Fruit fly (Drosophila melanogaster) whole organism, embryonic: ENCODE data around the gene Dap160.

Experiments
- Ada2b ChIP-seq: fragments of 200-800 bp; sonication (Bioruptor generic); IDR thresholded peaks from 2 replicates; pipeline ENCODE4 v1.3.6; 2022; ENCODE audit warnings: missing biosample characterization, missing genetic modification characterization
- Aef1 ChIP-seq: fragments of 200-800 bp; sonication (Bioruptor generic); IDR thresholded peaks from 3 replicates; pipeline ENCODE4 v1.3.6; 2022; ENCODE audit warnings: missing biosample characterization, missing genetic modification characterization
- Antp ChIP-seq: fragments of 200-800 bp; sonication (Bioruptor generic); optimal IDR thresholded peaks from 3 replicates; lab custom pipeline; 2016; ENCODE audit warnings: missing biosample characterization, missing genetic modification characterization
- Atf-2 ChIP-seq: fragments of 200-800 bp; sonication (Bioruptor generic); optimal IDR thresholded peaks from 2 replicates; lab custom pipeline; 2016; ENCODE audit warnings: missing biosample characterization, missing genetic modification characterization
- CG10267 ChIP-seq: fragments of 200-800 bp; sonication (Bioruptor generic); optimal IDR thresholded peaks from 2 replicates; lab custom pipeline; 2018; ENCODE audit warnings: missing biosample characterization, mild to moderate bottlenecking, missing genetic modification characterization, moderate library complexity
- CG10654 ChIP-seq: fragments of 200-800 bp; sonication (Bioruptor generic); optimal IDR thresholded peaks from 2 replicates; lab custom pipeline; 2016; ENCODE audit warnings: missing biosample characterization, missing genetic modification characterization
- CG11085 ChIP-seq: fragments of 200-800 bp; sonication (Bioruptor generic); IDR thresholded peaks from 2 replicates; pipeline ENCODE4 v1.3.6; 2022; ENCODE audit warnings: missing biosample characterization, missing genetic modification characterization
- CG12236 ChIP-seq: fragments of 200-800 bp; sonication (Bioruptor generic); optimal IDR thresholded peaks from 2 replicates; lab custom pipeline; 2016; ENCODE audit warnings: missing biosample characterization, missing genetic modification characterization
- CG14050 ChIP-seq: fragments of 200-800 bp; sonication (Bioruptor generic); IDR thresholded peaks from 3 replicates; pipeline ENCODE4 v1.3.6; 2022; ENCODE audit warnings: missing biosample characterization, missing genetic modification characterization
- CG15601 ChIP-seq: fragments of 200-800 bp; sonication (Bioruptor generic); optimal IDR thresholded peaks from 3 replicates; lab custom pipeline; 2019; ENCODE audit warnings: missing biosample characterization, mild to moderate bottlenecking, missing genetic modification characterization, moderate library complexity
- CG17361 ChIP-seq: fragments of 200-800 bp; sonication (Bioruptor generic); IDR thresholded peaks from 3 replicates; pipeline ENCODE4 v1.3.6; 2022; ENCODE audit warnings: missing biosample characterization, missing genetic modification characterization
- CG18011 ChIP-seq: fragments of 200-800 bp; sonication (Bioruptor generic); optimal IDR thresholded peaks from 2 replicates; lab custom pipeline; 2017; ENCODE audit warnings: missing biosample characterization, missing genetic modification characterization, mild to moderate bottlenecking, moderate library complexity, missing genotype
- CG31365 ChIP-seq: fragments of 200-800 bp; sonication (Bioruptor generic); optimal IDR thresholded peaks from 2 replicates; lab custom pipeline; 2018; ENCODE audit warnings: missing biosample characterization, mild to moderate bottlenecking, missing genetic modification characterization
- CG4328 ChIP-seq: fragments of 200-800 bp; sonication (Bioruptor generic); optimal IDR thresholded peaks from 3 replicates; lab custom pipeline; 2017; ENCODE audit warnings: missing biosample characterization, missing genetic modification reagents, missing genetic modification characterization
- CG43689 ChIP-seq: fragments of 200-800 bp; sonication (Bioruptor generic); IDR thresholded peaks from 2 replicates; pipeline ENCODE4 v1.3.6; 2022; ENCODE audit warnings: missing biosample characterization, missing genetic modification characterization
- CG4730 ChIP-seq: fragments of 200-800 bp; sonication (Bioruptor generic); IDR thresholded peaks from 2 replicates; pipeline ENCODE4 v1.3.6; 2022; ENCODE audit warnings: missing biosample characterization, missing genetic modification characterization
- CG6683 ChIP-seq: fragments of 200-800 bp; sonication (Bioruptor generic); optimal IDR thresholded peaks from 2 replicates; lab custom pipeline; 2017; ENCODE audit warnings: missing biosample characterization, mild to moderate bottlenecking, missing genetic modification characterization, missing genetic modification reagents
- CG6791 ChIP-seq: fragments of 200-800 bp; sonication (Bioruptor generic); IDR thresholded peaks from 3 replicates; pipeline ENCODE4 v1.3.6; 2022; ENCODE audit warnings: missing biosample characterization, missing genetic modification characterization; ENCODE audit not compliant: partially characterized antibody
- CG7745 ChIP-seq: fragments of 200-800 bp; sonication (Bioruptor generic); optimal IDR thresholded peaks from 2 replicates; lab custom pipeline; 2018; ENCODE audit warnings: missing biosample characterization, mild to moderate bottlenecking, missing genetic modification characterization, moderate library complexity
- CG8478 ChIP-seq: fragments of >200 bp; optimal IDR thresholded peaks from 2 replicates; lab custom pipeline; 2018
- CG9609 ChIP-seq: fragments of 200-800 bp; sonication (Bioruptor generic); optimal IDR thresholded peaks from 3 replicates; lab custom pipeline; 2016; ENCODE audit warnings: missing biosample characterization, missing genetic modification characterization
- CG9876 ChIP-seq: fragments of 200-800 bp; sonication (Bioruptor generic); optimal IDR thresholded peaks from 2 replicates; lab custom pipeline; 2016; ENCODE audit warnings: missing biosample characterization, missing genetic modification characterization
- Chrac-16 ChIP-seq: fragments of 200-800 bp; sonication (Bioruptor generic); optimal IDR thresholded peaks from 3 replicates; lab custom pipeline; 2016; ENCODE audit warnings: missing biosample characterization, missing genetic modification characterization
- D19B ChIP-seq: fragments of 200-800 bp; sonication (Bioruptor generic); optimal IDR thresholded peaks from 2 replicates; lab custom pipeline; 2017; ENCODE audit warnings: missing biosample characterization, mild to moderate bottlenecking, missing genetic modification characterization
- Dbx ChIP-seq: fragments of 200-800 bp; sonication (Bioruptor generic); IDR thresholded peaks from 3 replicates; pipeline ENCODE4 v1.3.6; 2022; ENCODE audit warnings: missing biosample characterization, missing genetic modification characterization
- Drgx ChIP-seq: fragments of 200-800 bp; sonication (Bioruptor generic); IDR thresholded peaks from 2 replicates; pipeline ENCODE4 v1.3.6; 2022; ENCODE audit warnings: missing biosample characterization, missing genetic modification characterization
- E2f1 ChIP-seq: fragments of 200-800 bp; sonication (Bioruptor generic); IDR thresholded peaks from 2 replicates; pipeline ENCODE4 v1.3.6; 2022; ENCODE audit warnings: missing biosample characterization, missing genetic modification characterization
- H15 ChIP-seq: fragments of 200-800 bp; sonication (Bioruptor generic); IDR thresholded peaks from 3 replicates; pipeline ENCODE4 v1.3.6; 2022; ENCODE audit warnings: missing biosample characterization, missing genetic modification characterization
- HHEX ChIP-seq: fragments of 200-800 bp; sonication (Bioruptor generic); optimal IDR thresholded peaks from 3 replicates; lab custom pipeline; 2017; ENCODE audit warnings: missing biosample characterization, mild to moderate bottlenecking, missing genetic modification characterization, missing genetic modification reagents
- HLH4C ChIP-seq: fragments of 200-800 bp; sonication (Bioruptor generic); IDR thresholded peaks from 3 replicates; pipeline ENCODE4 v1.3.6; 2022; ENCODE audit warnings: missing biosample characterization, missing genetic modification characterization; ENCODE audit not compliant: partially characterized antibody
- Mes4 ChIP-seq: fragments of 200-800 bp; sonication (Bioruptor generic); optimal IDR thresholded peaks from 2 replicates; lab custom pipeline; 2016; ENCODE audit warnings: missing biosample characterization, missing genetic modification characterization
- NK7.1 ChIP-seq: fragments of 200-800 bp; sonication (Bioruptor generic); optimal IDR thresholded peaks from 3 replicates; lab custom pipeline; 2016; ENCODE audit warnings: missing biosample characterization, missing genetic modification characterization
- Oli ChIP-seq: fragments of 200-800 bp; sonication (Bioruptor generic); optimal IDR thresholded peaks from 2 replicates; lab custom pipeline; 2018; ENCODE audit warnings: missing biosample characterization, mild to moderate bottlenecking, missing genetic modification characterization, moderate library complexity
- Ptx1 ChIP-seq: fragments of 200-800 bp; sonication (Bioruptor generic); IDR thresholded peaks from 2 replicates; pipeline ENCODE4 v1.3.6; 2022; ENCODE audit warnings: missing biosample characterization, missing genetic modification characterization
- al ChIP-seq: fragments of 200-800 bp; sonication (Bioruptor generic); IDR thresholded peaks from 2 replicates; pipeline ENCODE4 v1.3.6; 2022; ENCODE audit warnings: missing biosample characterization, missing genetic modification characterization
- bab2 ChIP-seq: fragments of 200-800 bp; sonication (Bioruptor generic); optimal IDR thresholded peaks from 2 replicates; lab custom pipeline; 2016; ENCODE audit warnings: missing biosample characterization, missing genetic modification characterization
- bcd ChIP-seq: fragments of 200-800 bp; sonication (Bioruptor generic); optimal IDR thresholded peaks from 2 replicates; lab custom pipeline; 2017; ENCODE audit warnings: missing biosample characterization, mild to moderate bottlenecking, missing genetic modification characterization
- chn ChIP-seq: fragments of 200-800 bp; sonication (Bioruptor generic); optimal IDR thresholded peaks from 2 replicates; lab custom pipeline; 2016; ENCODE audit warnings: missing biosample characterization, missing genetic modification characterization
- ewg ChIP-seq: fragments of 200-800 bp; sonication (Bioruptor generic); optimal IDR thresholded peaks from 3 replicates; lab custom pipeline; 2017; ENCODE audit warnings: mild to moderate bottlenecking, missing biosample characterization, missing genetic modification reagents, missing genetic modification characterization
- fru ChIP-seq: fragments of >200 bp; optimal IDR thresholded peaks from 2 replicates; lab custom pipeline; 2017
- gce ChIP-seq: fragments of 200-800 bp; sonication (Bioruptor generic); IDR thresholded peaks from 3 replicates; pipeline ENCODE4 v1.3.6; 2022; ENCODE audit warnings: missing biosample characterization, missing genetic modification characterization
- gro ChIP-seq: fragments of 200-800 bp; sonication (Bioruptor generic); optimal IDR thresholded peaks from 2 replicates; lab custom pipeline; 2016; ENCODE audit warnings: missing biosample characterization, missing genetic modification characterization
- hbn ChIP-seq: fragments of 200-800 bp; sonication (Bioruptor generic); IDR thresholded peaks from 2 replicates; pipeline ENCODE4 v1.3.6; 2022; ENCODE audit warnings: missing biosample characterization, missing genetic modification characterization; ENCODE audit not compliant: partially characterized antibody
- pros ChIP-seq: fragments of 200-800 bp; sonication (Bioruptor generic); optimal IDR thresholded peaks from 3 replicates; lab custom pipeline; 2019; ENCODE audit warnings: missing biosample characterization, mild to moderate bottlenecking, missing genetic modification characterization, moderate library complexity
- rib ChIP-seq: fragments of 200-800 bp; sonication (Bioruptor generic); IDR thresholded peaks from 2 replicates; pipeline ENCODE4 v1.3.6; 2022; ENCODE audit warnings: missing biosample characterization, missing genetic modification characterization
- row ChIP-seq: fragments of 200-800 bp; sonication (Bioruptor generic); IDR thresholded peaks from 3 replicates; pipeline ENCODE4 v1.3.6; 2022; ENCODE audit warnings: missing biosample characterization, missing genetic modification characterization
- ssp ChIP-seq: fragments of 200-800 bp; sonication (Bioruptor generic); IDR thresholded peaks from 2 replicates; pipeline ENCODE4 v1.3.6; 2022; ENCODE audit warnings: missing biosample characterization, missing genetic modification characterization
- tna ChIP-seq: fragments of 200-800 bp; sonication (Bioruptor generic); IDR thresholded peaks from 2 replicates; pipeline ENCODE4 v1.3.6; 2022; ENCODE audit warnings: missing biosample characterization, missing genetic modification characterization; ENCODE audit not compliant: partially characterized antibody
- toy ChIP-seq: fragments of 200-800 bp; sonication (Bioruptor generic); IDR thresholded peaks from 2 replicates; pipeline ENCODE4 v1.3.6; 2022; ENCODE audit warnings: missing biosample characterization, missing genetic modification characterization
- twi ChIP-seq: fragments of 200-800 bp; optimal IDR thresholded peaks from 2 replicates; lab custom pipeline; 2019; ENCODE audit warnings: missing biosample characterization, mild to moderate bottlenecking, missing genetic modification characterization, moderate library complexity
- wek ChIP-seq: fragments of 200-800 bp; sonication (Bioruptor generic); optimal IDR thresholded peaks from 3 replicates; lab custom pipeline; 2018; ENCODE audit warnings: missing biosample characterization, mild to moderate bottlenecking, missing genetic modification characterization, moderate library complexity
- yki ChIP-seq: fragments of >200 bp; optimal IDR thresholded peaks from 3 replicates; lab custom pipeline; 2018
- zf30C ChIP-seq: fragments of 200-800 bp; sonication (Bioruptor generic); optimal IDR thresholded peaks from 3 replicates; lab custom pipeline; 2018; ENCODE audit warnings: missing biosample characterization, mild to moderate bottlenecking, missing genetic modification characterization

The Dap160 gene

DNA sequence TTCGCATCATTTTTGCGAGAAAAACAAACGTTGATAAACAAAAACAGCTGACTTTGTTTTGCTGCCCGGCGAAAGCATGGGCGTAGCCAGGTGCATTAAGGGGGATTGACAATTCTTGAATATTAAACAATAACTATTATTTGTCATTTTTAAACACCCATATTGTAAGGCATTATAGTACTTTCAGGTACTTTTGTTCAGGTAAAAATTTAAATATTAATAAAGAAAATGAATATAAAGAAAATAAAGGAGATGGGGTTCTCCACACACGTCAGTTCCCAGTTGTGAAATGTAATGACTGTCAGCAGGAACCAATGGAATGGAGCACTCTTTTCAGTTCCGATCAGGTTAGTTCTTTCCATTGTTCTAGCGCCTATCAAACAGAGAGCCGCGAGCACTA, 16.4 kb upstream of the Dap160 start, which contains the start of the genes Coq3 and Pld3 (continued):
- peak; percentile 63 for TF ChIP-seq rib (GFP tag; lab: Robert Waterston, UW)
- TF ChIP-seq Antp = peak; percentile 61
- TF ChIP-seq Chrac-16 (GFP tag; lab: Kevin White, UChicago) = peak; percentile 76
- TF ChIP-seq al = peak; percentile 61
- peak; percentile 23 for TF ChIP-seq Mes4 (GFP tag; lab: Kevin White, UChicago)
- TF ChIP-seq ewg = peak; percentile 54
- peak; percentile 93 for TF ChIP-seq Drgx (GFP tag; lab: Robert Waterston, UW)
- TF ChIP-seq CG9876 (GFP tag; lab: Kevin White, UChicago) = peak; percentile 1
- TF ChIP-seq D19B = peak; percentile 68
- no peak for TF ChIP-seq tna (GFP tag; lab: Robert Waterston, UW)
- peak; percentile 29; the same call in 1 of the 2 replicates for TF ChIP-seq CG11085
- peak; percentile 75 for TF ChIP-seq gro (GFP tag; lab: Kevin White, UChicago)
- TF ChIP-seq pros (GFP tag; lab: Kevin White, UChicago) = no peak
- peak; percentile 76 for TF ChIP-seq CG18011 (GFP tag; lab: Kevin White, UChicago)
- peak; percentile 55; the same call in 1 of the 2 replicates for TF ChIP-seq CG4730 (GFP tag; lab: Robert Waterston, UW)
- TF ChIP-seq Oli = peak; percentile 76
- no peak for TF ChIP-seq CG12236 (GFP tag; lab: Kevin White, UChicago)
- TF ChIP-seq CG9609 (GFP tag; lab: Kevin White, UChicago) = peak; percentile 71
- peak; percentile 57 for TF ChIP-seq twi (tag; lab: Kevin White, UChicago)
- no peak for TF ChIP-seq CG6791 (GFP tag; lab: Robert Waterston, UW)
- TF ChIP-seq CG4328 = peak; percentile 66
- peak; percentile 83 for TF ChIP-seq Ptx1 (GFP tag; lab: Robert Waterston, UW)
- peak; percentile 69 for TF ChIP-seq Ada2b
- peak; percentile 66 for TF ChIP-seq CG6683 (GFP tag; lab: Kevin White, UChicago)
- TF ChIP-seq wek (GFP tag; lab: Kevin White, UChicago) = peak; percentile 30
- TF ChIP-seq chn (GFP tag; lab: Kevin White, UChicago) = peak; percentile 73
- peak; percentile 62 for TF ChIP-seq bab2 (GFP tag; lab: Kevin White, UChicago)
- TF ChIP-seq Dbx (GFP tag; lab: Robert Waterston, UW) = peak; percentile 85
- no peak for TF ChIP-seq yki (lab: Kevin White, UChicago)
- TF ChIP-seq zf30C (GFP tag; lab: Kevin White, UChicago) = no peak
- peak; percentile 74 for TF ChIP-seq Aef1
- peak; percentile 73 for TF ChIP-seq CG43689 (GFP tag; lab: Robert Waterston, UW)
- TF ChIP-seq CG10267 = peak; percentile 74
- peak; percentile 73 for TF ChIP-seq E2f1
- peak; percentile 0 for TF ChIP-seq NK7.1 (GFP tag; lab: Kevin White, UChicago)
- peak; percentile 35 for TF ChIP-seq Atf-2 (GFP tag; lab: Kevin White, UChicago)
- no peak for TF ChIP-seq CG7745 (tag; lab: Kevin White, UChicago)
- peak; percentile 67; the same call in 2 of the 3 replicates for TF ChIP-seq gce (GFP tag; lab: Robert Waterston, UW)
- TF ChIP-seq CG17361 (GFP tag; lab: Robert Waterston, UW) = peak; percentile 87
- no peak for TF ChIP-seq hbn
- TF ChIP-seq ssp (GFP tag; lab: Robert Waterston, UW) = peak; percentile 48
- TF ChIP-seq fru (lab: Kevin White, UChicago) = no peak
- no peak for TF ChIP-seq toy (GFP tag; lab: Robert Waterston, UW)
- TF ChIP-seq CG15601 (tag; lab: Kevin White, UChicago) = peak; percentile 73
- TF ChIP-seq H15 = peak; percentile 70; the same call in 2 of the 3 replicates
- TF ChIP-seq CG14050 (GFP tag; lab: Robert Waterston, UW) = peak; percentile 63
- TF ChIP-seq row = peak; percentile 85
- peak; percentile 9 for TF ChIP-seq CG31365
- TF ChIP-seq CG10654 = peak; percentile 83
- no peak for TF ChIP-seq CG8478
- TF ChIP-seq HHEX (GFP tag; lab: Kevin White, UChicago) = peak; percentile 80
- TF ChIP-seq HLH4C = no peak
- peak; percentile 80 for TF ChIP-seq bcd
